Fruit fly (Drosophila melanogaster) whole organism, embryonic: ENCODE results near the gene CG7006.

Source experiments
- CG11695 ChIP-seq: fragments of 200-800 bp; sonication (Bioruptor generic); IDR thresholded peaks from 3 replicates; pipeline ENCODE4 v1.3.6; 2022; ENCODE audit warnings: missing biosample characterization, missing genetic modification characterization
- CG12391 ChIP-seq: fragments of 200-800 bp; sonication (Bioruptor generic); optimal IDR thresholded peaks from 3 replicates; lab custom pipeline; 2018; ENCODE audit warnings: missing biosample characterization, mild to moderate bottlenecking, missing genetic modification characterization, moderate library complexity
- CG13624 ChIP-seq: fragments of 200-800 bp; sonication (Bioruptor generic); optimal IDR thresholded peaks from 2 replicates; lab custom pipeline; 2016; ENCODE audit warnings: missing biosample characterization, missing genetic modification characterization
- CG14014 ChIP-seq: fragments of 200-800 bp; sonication (Bioruptor generic); IDR thresholded peaks from 2 replicates; pipeline ENCODE4 v1.3.6; 2022; ENCODE audit warnings: missing biosample characterization, missing genetic modification characterization
- CG1529 ChIP-seq: fragments of 200-800 bp; sonication (Bioruptor generic); optimal IDR thresholded peaks from 3 replicates; lab custom pipeline; 2018; ENCODE audit warnings: missing biosample characterization, missing genetic modification characterization
- CG15696 ChIP-seq: fragments of 200-800 bp; sonication (Bioruptor generic); optimal IDR thresholded peaks from 2 replicates; lab custom pipeline; 2019; ENCODE audit warnings: missing biosample characterization, mild to moderate bottlenecking, missing genetic modification characterization, moderate library complexity
- CG1603 ChIP-seq: fragments of 200-800 bp; sonication (Bioruptor generic); optimal IDR thresholded peaks from 2 replicates; lab custom pipeline; 2019; ENCODE audit warnings: missing biosample characterization, mild to moderate bottlenecking, missing genetic modification characterization, moderate library complexity
- CG1647 ChIP-seq: fragments of 200-800 bp; sonication (Bioruptor generic); optimal IDR thresholded peaks from 3 replicates; lab custom pipeline; 2016; ENCODE audit warnings: missing biosample characterization, missing genetic modification characterization
- CG18619 ChIP-seq: fragments of 200-800 bp; sonication (Bioruptor generic); optimal IDR thresholded peaks from 3 replicates; lab custom pipeline; 2017; ENCODE audit warnings: missing biosample characterization, mild to moderate bottlenecking, missing genetic modification characterization
- CG18764 ChIP-seq: fragments of 200-800 bp; sonication (Bioruptor generic); optimal IDR thresholded peaks from 3 replicates; lab custom pipeline; 2016; ENCODE audit warnings: missing biosample characterization, missing genetic modification characterization
- CG31365 ChIP-seq: fragments of 200-800 bp; sonication (Bioruptor generic); optimal IDR thresholded peaks from 2 replicates; lab custom pipeline; 2018; ENCODE audit warnings: missing biosample characterization, mild to moderate bottlenecking, missing genetic modification characterization
- CG31388 ChIP-seq: fragments of 200-800 bp; sonication (Bioruptor generic); optimal IDR thresholded peaks from 2 replicates; lab custom pipeline; 2016; ENCODE audit warnings: missing biosample characterization, missing genetic modification characterization
- CG32767 ChIP-seq: fragments of 200-800 bp; sonication (Bioruptor generic); IDR thresholded peaks from 2 replicates; pipeline ENCODE4 v1.3.6; 2022; ENCODE audit warnings: missing biosample characterization, missing genetic modification characterization
- CG34224 ChIP-seq: fragments of 200-800 bp; sonication (Bioruptor generic); IDR thresholded peaks from 3 replicates; pipeline ENCODE4 v1.3.6; 2022; ENCODE audit warnings: missing biosample characterization, missing genetic modification characterization; ENCODE audit not compliant: partially characterized antibody
- CG4328 ChIP-seq: fragments of 200-800 bp; sonication (Bioruptor generic); optimal IDR thresholded peaks from 3 replicates; lab custom pipeline; 2017; ENCODE audit warnings: missing biosample characterization, missing genetic modification reagents, missing genetic modification characterization
- CG4820 ChIP-seq: fragments of 200-800 bp; sonication (Bioruptor generic); optimal IDR thresholded peaks from 3 replicates; lab custom pipeline; 2016; ENCODE audit warnings: missing biosample characterization, missing genetic modification characterization
- CG5953 ChIP-seq: fragments of 200-800 bp; sonication (Bioruptor generic); IDR thresholded peaks from 2 replicates; pipeline ENCODE4 v1.3.6; 2022; ENCODE audit warnings: missing biosample characterization, missing genetic modification characterization
- CG7357 ChIP-seq: fragments of 200-800 bp; sonication (Bioruptor generic); IDR thresholded peaks from 3 replicates; pipeline ENCODE4 v1.3.6; 2022; ENCODE audit warnings: missing biosample characterization, missing genetic modification characterization
- CG7987 ChIP-seq: fragments of 200-800 bp; sonication (Bioruptor generic); optimal IDR thresholded peaks from 2 replicates; lab custom pipeline; 2018; ENCODE audit warnings: missing biosample characterization, mild to moderate bottlenecking, missing genetic modification characterization, moderate library complexity
- CG9215 ChIP-seq: fragments of 200-800 bp; sonication (Bioruptor generic); IDR thresholded peaks from 2 replicates; pipeline ENCODE4 v1.3.6; 2022; ENCODE audit warnings: missing biosample characterization, missing genetic modification characterization
- CHES-1-like ChIP-seq: fragments of 200-800 bp; sonication (Bioruptor generic); optimal IDR thresholded peaks from 2 replicates; lab custom pipeline; 2016; ENCODE audit warnings: missing biosample characterization, missing genetic modification characterization
- HLHmδ ChIP-seq: fragments of 200-800 bp; sonication (Bioruptor generic); optimal IDR thresholded peaks from 2 replicates; lab custom pipeline; 2018; ENCODE audit warnings: missing biosample characterization, mild to moderate bottlenecking, missing genetic modification characterization, moderate library complexity
- HmgZ ChIP-seq: fragments of 200-800 bp; sonication (Bioruptor generic); optimal IDR thresholded peaks from 2 replicates; lab custom pipeline; 2018; ENCODE audit warnings: missing biosample characterization, mild to moderate bottlenecking, missing genetic modification characterization
- Hmx ChIP-seq: fragments of 200-800 bp; sonication (Bioruptor generic); optimal IDR thresholded peaks from 2 replicates; lab custom pipeline; 2016; ENCODE audit warnings: missing biosample characterization, missing genetic modification characterization
- Hr78 ChIP-seq, 2 experiments: fragments of 200-800 bp in 1 of 2; fragments of >200 bp in 1 of 2; sonication (Bioruptor generic) in 1 of 2; optimal IDR thresholded peaks; 2 replicates each; lab custom pipeline; 2017 to 2019; ENCODE audit warnings: missing biosample characterization in 2 of 2, missing genetic modification characterization in 2 of 2, mild to moderate bottlenecking in 1 of 2, moderate library complexity in 1 of 2
- Jarid2 ChIP-seq: fragments of 200-800 bp; sonication (Bioruptor generic); optimal IDR thresholded peaks from 3 replicates; lab custom pipeline; 2017; ENCODE audit warnings: mild to moderate bottlenecking, missing biosample characterization, missing genetic modification reagents, missing genetic modification characterization
- MESR4 ChIP-seq: fragments of 200-800 bp; sonication (Bioruptor generic); optimal IDR thresholded peaks from 2 replicates; lab custom pipeline; 2018; ENCODE audit warnings: missing biosample characterization, mild to moderate bottlenecking, missing genetic modification characterization, moderate library complexity
- Med ChIP-seq: fragments of 200-800 bp; sonication (Bioruptor generic); peaks from one replicate; lab custom pipeline; 2016; ENCODE audit warnings: missing biosample characterization, missing genetic modification characterization, mild to moderate bottlenecking, inconsistent platforms, moderate library complexity
- Mes4 ChIP-seq: fragments of 200-800 bp; sonication (Bioruptor generic); optimal IDR thresholded peaks from 2 replicates; lab custom pipeline; 2016; ENCODE audit warnings: missing biosample characterization, missing genetic modification characterization
- Opbp ChIP-seq: fragments of 200-800 bp; sonication (Bioruptor generic); IDR thresholded peaks from 3 replicates; pipeline ENCODE4 v1.3.6; 2022; ENCODE audit warnings: missing biosample characterization, missing genetic modification characterization; ENCODE audit not compliant: partially characterized antibody
- YL-1 ChIP-seq: fragments of 200-800 bp; sonication (Bioruptor generic); optimal IDR thresholded peaks from 3 replicates; lab custom pipeline; 2017; ENCODE audit warnings: missing biosample characterization, mild to moderate bottlenecking, missing genetic modification characterization
- bowl ChIP-seq: fragments of 200-800 bp; sonication (Bioruptor generic); IDR thresholded peaks from 2 replicates; pipeline ENCODE4 v1.3.6; 2022; ENCODE audit warnings: missing biosample characterization, missing genetic modification characterization
- chm ChIP-seq: fragments of 200-800 bp; sonication (Bioruptor generic); IDR thresholded peaks from 2 replicates; pipeline ENCODE4 v1.3.6; 2022; ENCODE audit warnings: missing biosample characterization, missing genetic modification characterization
- chn ChIP-seq: fragments of 200-800 bp; sonication (Bioruptor generic); optimal IDR thresholded peaks from 2 replicates; lab custom pipeline; 2016; ENCODE audit warnings: missing biosample characterization, missing genetic modification characterization
- disco-r ChIP-seq: fragments of 200-800 bp; sonication (Bioruptor generic); optimal IDR thresholded peaks from 2 replicates; lab custom pipeline; 2016; ENCODE audit warnings: missing biosample characterization, missing genetic modification characterization
- ewg ChIP-seq: fragments of 200-800 bp; sonication (Bioruptor generic); optimal IDR thresholded peaks from 3 replicates; lab custom pipeline; 2017; ENCODE audit warnings: mild to moderate bottlenecking, missing biosample characterization, missing genetic modification reagents, missing genetic modification characterization
- fru ChIP-seq: fragments of >200 bp; optimal IDR thresholded peaks from 2 replicates; lab custom pipeline; 2017
- gce ChIP-seq: fragments of 200-800 bp; sonication (Bioruptor generic); IDR thresholded peaks from 3 replicates; pipeline ENCODE4 v1.3.6; 2022; ENCODE audit warnings: missing biosample characterization, missing genetic modification characterization
- gro ChIP-seq: fragments of 200-800 bp; sonication (Bioruptor generic); optimal IDR thresholded peaks from 2 replicates; lab custom pipeline; 2016; ENCODE audit warnings: missing biosample characterization, missing genetic modification characterization
- gsb-n ChIP-seq: fragments of 200-800 bp; sonication (Bioruptor generic); optimal IDR thresholded peaks from 3 replicates; lab custom pipeline; 2018; ENCODE audit warnings: missing biosample characterization, mild to moderate bottlenecking, missing genetic modification characterization
- hkb ChIP-seq, 2 experiments: fragments of 200-800 bp in 1 of 2; fragments of >200 bp in 1 of 2; sonication (Bioruptor generic) in 1 of 2; IDR thresholded peaks in 1 of 2; optimal IDR thresholded peaks in 1 of 2; 2 replicates each; pipeline versions ENCODE4 v1.3.6 to Lab custom; 2017 to 2022; ENCODE audit warnings: missing biosample characterization in 1 of 2, missing genetic modification characterization in 1 of 2
- nau ChIP-seq: fragments of 200-800 bp; sonication (Bioruptor generic); optimal IDR thresholded peaks from 3 replicates; lab custom pipeline; 2017; ENCODE audit warnings: missing biosample characterization, mild to moderate bottlenecking, missing genetic modification characterization, missing genetic modification reagents
- nerfin-2 ChIP-seq: fragments of 200-800 bp; sonication (Bioruptor generic); IDR thresholded peaks from 2 replicates; pipeline ENCODE4 v1.3.6; 2022; ENCODE audit warnings: missing biosample characterization, missing genetic modification characterization; ENCODE audit not compliant: partially characterized antibody
- nom ChIP-seq: fragments of 200-800 bp; sonication (Bioruptor generic); optimal IDR thresholded peaks from 2 replicates; lab custom pipeline; 2017; ENCODE audit warnings: missing biosample characterization, missing genetic modification characterization, mild to moderate bottlenecking, moderate library complexity, missing genetic modification reagents
- odd ChIP-seq: fragments of 200-800 bp; sonication (Bioruptor generic); optimal IDR thresholded peaks from 2 replicates; lab custom pipeline; 2017; ENCODE audit warnings: missing biosample characterization, mild to moderate bottlenecking, missing genetic modification characterization
- phol ChIP-seq: fragments of 200-800 bp; sonication (Bioruptor generic); optimal IDR thresholded peaks from 3 replicates; lab custom pipeline; 2018; ENCODE audit warnings: missing biosample characterization, mild to moderate bottlenecking, missing genetic modification characterization, moderate library complexity
- pros ChIP-seq: fragments of 200-800 bp; sonication (Bioruptor generic); optimal IDR thresholded peaks from 3 replicates; lab custom pipeline; 2019; ENCODE audit warnings: missing biosample characterization, mild to moderate bottlenecking, missing genetic modification characterization, moderate library complexity
- scrt ChIP-seq: fragments of 200-800 bp; sonication (Bioruptor generic); optimal IDR thresholded peaks from 2 replicates; lab custom pipeline; 2018; ENCODE audit warnings: missing biosample characterization, mild to moderate bottlenecking, missing genetic modification characterization, moderate library complexity
- sima ChIP-seq: fragments of 200-800 bp; sonication (Bioruptor generic); optimal IDR thresholded peaks from 2 replicates; lab custom pipeline; 2016; ENCODE audit warnings: missing biosample characterization, missing genetic modification characterization
- ttk ChIP-seq: fragments of 200-800 bp; sonication (Bioruptor generic); IDR thresholded peaks from 2 replicates; pipeline ENCODE4 v2.1.2; 2022; ENCODE audit warnings: missing biosample characterization, missing genetic modification characterization
- wor ChIP-seq: fragments of 200-800 bp; sonication (Bioruptor generic); IDR thresholded peaks from 2 replicates; pipeline ENCODE4 v1.3.6; 2022; ENCODE audit warnings: missing biosample characterization, missing genetic modification characterization

The CG7006 gene

dm6 chr3R:24828234-24828633 is 22.2 kb upstream of the CG7006 start, which contains the start of gene RabX4 (continued):
- TF ChIP-seq nau (GFP tag; lab: Kevin White, UChicago) (no peak), CG14014 (GFP tag; lab: Robert Waterston, UW) (no peak), Med (GFP tag; lab: Kevin White, UChicago) (peak; percentile 53), CG4328 (GFP tag; lab: Kevin White, UChicago) (no peak), wor (no peak), ttk (no peak), CG15696 (tag; lab: Kevin White, UChicago) (no peak), CG31388 (GFP tag; lab: Kevin White, UChicago) (no peak), hkb (optimal IDR thresholded peaks at IDR 0.05; lab: Kevin White, UChicago) (no peak), hkb (GFP tag; IDR thresholded peaks at IDR 0.05; lab: Robert Waterston, UW) (no peak), ewg (peak; percentile 99), bowl (GFP tag; lab: Robert Waterston, UW) (no peak), YL-1 (GFP tag; lab: Kevin White, UChicago) (peak; percentile 42), CG11695 (GFP tag; lab: Robert Waterston, UW) (peak; percentile 6; the same call in 1 of the 3 replicates), Jarid2 (GFP tag; lab: Kevin White, UChicago) (no peak), CG9215 (no peak), gro (GFP tag; lab: Kevin White, UChicago) (no peak), disco-r (GFP tag; lab: Kevin White, UChicago) (no peak), HLHmδ (GFP tag; lab: Kevin White, UChicago) (no peak), CG5953 (no peak), CG32767 (GFP tag; lab: Robert Waterston, UW) (no peak), MESR4 (GFP tag; lab: Kevin White, UChicago) (peak; percentile 1), odd (GFP tag; lab: Kevin White, UChicago) (no peak), CG18764 (GFP tag; lab: Kevin White, UChicago) (no peak), gce (no peak)

DNA sequence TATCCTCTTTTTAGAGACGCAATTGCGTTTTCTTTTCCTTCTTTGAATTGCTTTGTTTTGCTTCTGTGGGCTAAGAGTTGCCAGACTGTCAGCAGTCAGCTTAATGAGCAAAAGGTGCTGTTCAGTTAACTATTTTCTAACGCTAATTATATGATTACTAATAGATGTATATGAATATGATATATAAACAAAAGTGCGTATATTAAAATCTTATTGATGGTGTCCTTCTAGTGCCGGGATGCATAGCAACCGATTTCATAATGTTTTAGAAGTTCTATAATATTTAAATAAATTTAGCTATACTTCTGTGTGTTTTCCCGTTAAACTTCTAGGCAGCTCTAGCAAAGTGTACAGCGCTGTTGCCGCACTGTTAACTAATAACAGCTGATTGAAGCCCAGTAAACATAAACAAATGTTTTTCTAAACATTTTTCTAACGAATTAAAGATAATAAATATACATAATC is 20.5 kb upstream of the CG7006 start, which contains the start of the genes Kaz and CG43273:
Gene Kaz (minus strand): TSS at position 73 of the 465 bp plus-strand sequence.
Gene CG43273 (plus strand): TSS at position 415 of the 465 bp plus-strand sequence.
- TF ChIP-seq CG1647 (GFP tag; lab: Kevin White, UChicago) = no peak
- TF ChIP-seq HmgZ (tag; lab: Kevin White, UChicago) = peak; percentile 74
- TF ChIP-seq Opbp (GFP tag; lab: Robert Waterston, UW) = no peak
- peak; percentile 42 for TF ChIP-seq scrt (GFP tag; lab: Kevin White, UChicago)
- peak; percentile 76 for TF ChIP-seq phol (tag; lab: Kevin White, UChicago)
- TF ChIP-seq fru (lab: Kevin White, UChicago) = no peak
- no peak for TF ChIP-seq nom (GFP tag; lab: Kevin White, UChicago)
- TF ChIP-seq CG4820 (GFP tag; lab: Kevin White, UChicago) = peak; percentile 42
- TF ChIP-seq CG1529 = no peak
- no peak for TF ChIP-seq Hr78 (GFP tag; optimal IDR thresholded peaks at IDR 0.05; lab: Kevin White, UChicago)
- TF ChIP-seq Hmx = no peak
- TF ChIP-seq pros (GFP tag; lab: Kevin White, UChicago) = no peak
- TF ChIP-seq sima = no peak
- peak; percentile 81 for TF ChIP-seq CG12391 (tag; lab: Kevin White, UChicago)
- TF ChIP-seq chm (GFP tag; lab: Robert Waterston, UW) = peak; percentile 19; the same call in 1 of the 2 replicates
- peak; percentile 13 for TF ChIP-seq CG13624 (GFP tag; lab: Kevin White, UChicago)
- no peak for TF ChIP-seq CG7987
- peak; percentile 17 for TF ChIP-seq chn (GFP tag; lab: Kevin White, UChicago)
- no peak for TF ChIP-seq CHES-1-like
- TF ChIP-seq CG1603 (tag; lab: Kevin White, UChicago) = no peak
- TF ChIP-seq CG31365 = no peak
- TF ChIP-seq gsb-n (tag; lab: Kevin White, UChicago) = no peak
- no peak for TF ChIP-seq Mes4 (GFP tag; lab: Kevin White, UChicago)
- TF ChIP-seq CG34224 (GFP tag; lab: Robert Waterston, UW) = no peak
- no peak for TF ChIP-seq nerfin-2
- peak; percentile 36 for TF ChIP-seq CG18619 (GFP tag; lab: Kevin White, UChicago)
- TF ChIP-seq CG7357 = no peak
